Worm (Caenorhabditis elegans) whole organism, L2 larva: Measurements from ENCODE around the gene C48B4.8.

Source experiments
- C34F6.9 ChIP-seq: fragments of 150-350 bp; optimal IDR thresholded peaks from 2 replicates; lab custom pipeline; 2014; ENCODE audit warnings: missing biosample characterization, missing genetic modification characterization
- F13H6.1 ChIP-seq: sonication (generic microtip); optimal IDR thresholded peaks from 2 replicates; lab custom pipeline; 2016; ENCODE audit warnings: missing genetic modification characterization, missing compliant biosample characterization
- R02D3.7 ChIP-seq: fragments of 150-350 bp; optimal IDR thresholded peaks from 2 replicates; lab custom pipeline; 2014; ENCODE audit warnings: missing biosample characterization, missing genetic modification characterization
- Y55F3AM.14 ChIP-seq: fragments of 200-800 bp; sonication (Bioruptor generic); optimal IDR thresholded peaks from 2 replicates; lab custom pipeline; 2018; ENCODE audit warnings: mild to moderate bottlenecking, missing genetic modification characterization, missing compliant biosample characterization
- ZK546.5 ChIP-seq: sonication (generic microtip); optimal IDR thresholded peaks from 2 replicates; lab custom pipeline; 2017; ENCODE audit warnings: missing biosample characterization, missing genetic modification characterization
- alr-1 ChIP-seq: fragments of 150-350 bp; optimal IDR thresholded peaks from 2 replicates; lab custom pipeline; 2014; ENCODE audit warnings: missing biosample characterization, missing genetic modification characterization
- aly-2 ChIP-seq: fragments of 150-350 bp; optimal IDR thresholded peaks from 2 replicates; lab custom pipeline; 2014; ENCODE audit warnings: missing biosample characterization, missing genetic modification characterization
- ama-1 ChIP-seq: fragments of 150-350 bp; optimal IDR thresholded peaks from 2 replicates; lab custom pipeline; 2018; ENCODE audit warnings: inconsistent platforms
- blmp-1 ChIP-seq: sonication (generic microtip); optimal IDR thresholded peaks from 2 replicates; lab custom pipeline; 2017; ENCODE audit warnings: missing genetic modification characterization, mild to moderate bottlenecking, missing compliant biosample characterization, antibody characterized with exemption, moderate library complexity; ENCODE audit not compliant: insufficient read depth
- ceh-16 ChIP-seq: fragments of 150-350 bp; optimal IDR thresholded peaks from 2 replicates; lab custom pipeline; 2014; ENCODE audit warnings: missing biosample characterization, missing genetic modification characterization
- ceh-82 ChIP-seq: fragments of 150-350 bp; optimal IDR thresholded peaks from 2 replicates; lab custom pipeline; 2014; ENCODE audit warnings: missing biosample characterization, missing genetic modification characterization
- crh-2 ChIP-seq: sonication (generic microtip); optimal IDR thresholded peaks from 2 replicates; lab custom pipeline; 2017; ENCODE audit warnings: missing biosample characterization, missing genetic modification characterization
- dmd-4 ChIP-seq: sonication (generic microtip); optimal IDR thresholded peaks from 2 replicates; lab custom pipeline; 2017; ENCODE audit warnings: missing biosample characterization, missing genetic modification characterization
- egl-27 ChIP-seq: sonication (generic microtip); optimal IDR thresholded peaks from 3 replicates; lab custom pipeline; 2017; ENCODE audit warnings: missing biosample characterization, missing genetic modification reagents, missing genetic modification characterization
- elt-1 ChIP-seq: fragments of 150-350 bp; optimal IDR thresholded peaks from 2 replicates; lab custom pipeline; 2014; ENCODE audit warnings: missing biosample characterization, missing genetic modification characterization
- elt-3 ChIP-seq: sonication (generic microtip); optimal IDR thresholded peaks from 2 replicates; lab custom pipeline; 2017; ENCODE audit warnings: missing biosample characterization, missing genetic modification characterization
- fos-1 ChIP-seq: fragments of 150-350 bp; optimal IDR thresholded peaks from 2 replicates; lab custom pipeline; 2014; ENCODE audit warnings: missing biosample characterization, missing genetic modification characterization
- gmeb-1 ChIP-seq: fragments of 150-350 bp; optimal IDR thresholded peaks from 2 replicates; lab custom pipeline; 2014; ENCODE audit warnings: missing biosample characterization, missing genetic modification characterization
- lin-11 ChIP-seq: fragments of 150-350 bp; sonication (generic microtip); optimal IDR thresholded peaks from 2 replicates; lab custom pipeline; 2014; ENCODE audit warnings: missing biosample characterization, missing genetic modification characterization, inconsistent platforms, mixed read lengths
- lin-13 ChIP-seq: fragments of 150-350 bp; optimal IDR thresholded peaks from 2 replicates; lab custom pipeline; 2014; ENCODE audit warnings: missing biosample characterization, missing genetic modification reagents, missing genetic modification characterization
- lin-39 ChIP-seq: fragments of 150-350 bp; optimal IDR thresholded peaks from 2 replicates; lab custom pipeline; 2014; ENCODE audit warnings: missing biosample characterization, missing genetic modification reagents, missing genetic modification characterization
- lsy-2 ChIP-seq, 2 experiments: fragments of 150-350 bp in 1 of 2; sonication (generic microtip) in 1 of 2; optimal IDR thresholded peaks; 2 replicates each; lab custom pipeline; 2014 to 2017; ENCODE audit warnings: missing biosample characterization in 2 of 2, missing genetic modification characterization in 2 of 2
- mab-5 ChIP-seq: fragments of 150-350 bp; optimal IDR thresholded peaks from 2 replicates; lab custom pipeline; 2014; ENCODE audit warnings: missing biosample characterization, missing genetic modification characterization
- mbf-1 ChIP-seq: sonication (generic microtip); optimal IDR thresholded peaks from 2 replicates; lab custom pipeline; 2017; ENCODE audit warnings: missing biosample characterization, missing genetic modification characterization
- mdl-1 ChIP-seq, 2 experiments: fragments of 150-350 bp in 1 of 2; sonication (generic microtip) in 1 of 2; optimal IDR thresholded peaks; 2 replicates each; lab custom pipeline; 2017; ENCODE audit warnings: missing biosample characterization in 2 of 2, missing genetic modification characterization in 2 of 2
- nhr-10 ChIP-seq: sonication (generic microtip); optimal IDR thresholded peaks from 2 replicates; lab custom pipeline; 2017; ENCODE audit warnings: missing biosample characterization, missing genetic modification characterization
- nhr-11 ChIP-seq: fragments of 150-350 bp; optimal IDR thresholded peaks from 2 replicates; lab custom pipeline; 2014; ENCODE audit warnings: missing biosample characterization, missing genetic modification characterization
- nhr-12 ChIP-seq: fragments of 150-350 bp; optimal IDR thresholded peaks from 2 replicates; lab custom pipeline; 2014; ENCODE audit warnings: missing biosample characterization, missing genetic modification characterization
- nhr-129 ChIP-seq: fragments of 150-350 bp; optimal IDR thresholded peaks from 2 replicates; lab custom pipeline; 2014; ENCODE audit warnings: missing biosample characterization, missing genetic modification characterization
- nhr-21 ChIP-seq: fragments of 150-350 bp; optimal IDR thresholded peaks from 2 replicates; lab custom pipeline; 2014; ENCODE audit warnings: missing biosample characterization, missing genetic modification characterization
- nhr-23 ChIP-seq: fragments of 150-350 bp; optimal IDR thresholded peaks from 2 replicates; lab custom pipeline; 2014; ENCODE audit warnings: missing biosample characterization, missing genetic modification reagents, missing genetic modification characterization
- nhr-237 ChIP-seq: fragments of 150-350 bp; optimal IDR thresholded peaks from 2 replicates; lab custom pipeline; 2014; ENCODE audit warnings: missing biosample characterization, missing genetic modification characterization
- nhr-25 ChIP-seq: fragments of 150-350 bp; sonication (generic microtip); optimal IDR thresholded peaks from 3 replicates; lab custom pipeline; 2014; ENCODE audit warnings: missing biosample characterization, missing genetic modification characterization
- nhr-6 ChIP-seq: fragments of 150-350 bp; optimal IDR thresholded peaks from 2 replicates; lab custom pipeline; 2014; ENCODE audit warnings: missing biosample characterization, missing genetic modification characterization
- nhr-77 ChIP-seq: fragments of 150-350 bp; optimal IDR thresholded peaks from 2 replicates; lab custom pipeline; 2014; ENCODE audit warnings: missing biosample characterization, missing genetic modification characterization
- peb-1 ChIP-seq: fragments of 150-350 bp; optimal IDR thresholded peaks from 2 replicates; lab custom pipeline; 2014; ENCODE audit warnings: missing biosample characterization, missing genetic modification characterization
- sem-4 ChIP-seq: fragments of 150-350 bp; optimal IDR thresholded peaks from 2 replicates; lab custom pipeline; 2014; ENCODE audit warnings: missing biosample characterization, missing genetic modification reagents, missing genetic modification characterization
- skn-1 ChIP-seq: sonication (generic microtip); optimal IDR thresholded peaks from 2 replicates; lab custom pipeline; 2017; ENCODE audit warnings: missing biosample characterization, missing genetic modification characterization
- sma-3 ChIP-seq: sonication (generic microtip); optimal IDR thresholded peaks from 2 replicates; lab custom pipeline; 2016; ENCODE audit warnings: missing genetic modification reagents, missing genetic modification characterization, missing compliant biosample characterization
- sma-9 ChIP-seq, 2 experiments: fragments of 150-350 bp in 1 of 2; sonication (generic microtip) in 1 of 2; optimal IDR thresholded peaks; 2 replicates each; lab custom pipeline; 2014 to 2016; ENCODE audit warnings: missing genetic modification characterization in 2 of 2, mild to moderate bottlenecking in 1 of 2, missing biosample characterization in 1 of 2, missing compliant biosample characterization in 1 of 2, missing genetic modification reagents in 1 of 2, moderate library complexity in 1 of 2
- snpc-4 ChIP-seq: fragments of 150-350 bp; optimal IDR thresholded peaks from 2 replicates; lab custom pipeline; 2014; ENCODE audit warnings: missing biosample characterization, missing genetic modification characterization
- unc-39 ChIP-seq: fragments of 150-350 bp; optimal IDR thresholded peaks from 2 replicates; lab custom pipeline; 2014; ENCODE audit warnings: missing biosample characterization, missing genetic modification characterization
- unc-55 ChIP-seq: fragments of 150-350 bp; sonication (generic microtip); optimal IDR thresholded peaks from 3 replicates; lab custom pipeline; 2014; ENCODE audit warnings: missing biosample characterization, missing genetic modification reagents, missing genetic modification characterization
- unc-62 ChIP-seq: fragments of 150-350 bp; optimal IDR thresholded peaks from 2 replicates; lab custom pipeline; 2014; ENCODE audit warnings: missing biosample characterization, missing genetic modification reagents, missing genetic modification characterization
- zag-1 ChIP-seq: fragments of 150-350 bp; optimal IDR thresholded peaks from 2 replicates; lab custom pipeline; 2014; ENCODE audit warnings: missing biosample characterization, missing genetic modification characterization
- ztf-1 ChIP-seq: fragments of 200-800 bp; sonication (Bioruptor generic); conservative IDR thresholded peaks from 2 replicates; pipeline ENCODE4 v1.3.6; 2022; ENCODE audit warnings: missing genetic modification characterization, missing compliant biosample characterization
- ztf-11 ChIP-seq: sonication (generic microtip); optimal IDR thresholded peaks from 2 replicates; lab custom pipeline; 2017; ENCODE audit warnings: missing biosample characterization, missing genetic modification characterization
- ztf-4 ChIP-seq: fragments of 150-350 bp; optimal IDR thresholded peaks from 2 replicates; lab custom pipeline; 2014; ENCODE audit warnings: missing biosample characterization, missing genetic modification characterization

The C48B4.8 gene

DNA sequence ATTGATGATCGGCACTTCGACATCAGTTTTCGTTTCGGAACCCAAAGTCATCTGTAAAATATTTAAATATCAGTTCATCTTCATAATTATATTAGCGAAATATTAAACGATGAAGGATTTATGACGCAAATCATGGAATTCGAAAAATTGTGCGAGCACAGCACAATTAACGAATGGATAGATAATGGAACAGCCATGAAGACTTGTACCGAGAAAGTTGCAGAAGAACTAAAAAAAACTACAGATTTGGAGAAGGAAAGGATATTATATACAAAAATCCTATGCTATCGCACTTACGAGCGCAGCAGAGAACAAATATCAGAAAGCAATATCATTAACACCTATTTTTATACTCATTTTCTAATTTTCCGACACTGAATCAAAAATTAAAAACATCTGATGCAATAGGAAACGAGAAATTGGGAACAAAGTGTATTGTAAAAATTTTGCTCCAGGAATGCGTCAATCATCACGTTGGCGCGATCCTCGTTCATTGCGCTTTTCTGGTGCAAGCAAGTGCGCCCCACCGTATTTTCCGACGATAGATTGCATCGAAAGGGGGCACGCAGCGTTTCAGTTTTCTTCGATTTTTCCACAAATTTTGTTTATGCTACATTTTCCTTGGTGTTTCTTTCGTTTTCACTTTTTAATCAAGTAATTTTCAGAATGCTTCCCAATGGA lies 39.5 kb downstream of the C48B4.8 start, which contains the start of the genes clu-1 and prp-40:
Gene clu-1 (minus strand): TSS at position 51 of the 681 bp plus-strand sequence.
Gene prp-40 (plus strand): TSS at position 666 of the 681 bp plus-strand sequence.
- TF ChIP-seq lin-11 (tag; lab: Kevin White, UChicago) (peak; percentile 85), nhr-23 (tag; lab: Kevin White, UChicago) (no peak), skn-1 (tag; lab: Kevin White, UChicago) (no peak), unc-55 (GFP tag; lab: Kevin White, UChicago) (peak; percentile 94), nhr-11 (tag; lab: Kevin White, UChicago) (no peak), nhr-77 (tag; lab: Kevin White, UChicago) (no peak), ztf-11 (tag; lab: Kevin White, UChicago) (no peak), gmeb-1 (tag; lab: Kevin White, UChicago) (peak; percentile 89), Y55F3AM.14 (GFP tag; lab: Kevin White, UChicago) (no peak), dmd-4 (tag; lab: Kevin White, UChicago) (no peak), sma-9 (GFP tag; optimal IDR thresholded peaks at IDR 0.05; lab: Kevin White, UChicago) (peak; percentile 84), sma-9 (tag; optimal IDR thresholded peaks at IDR 0.05; lab: Kevin White, UChicago) (no peak), mab-5 (tag; lab: Kevin White, UChicago) (peak; percentile 89), mbf-1 (tag; lab: Kevin White, UChicago) (no peak), ama-1 (lab: Kevin White, UChicago) (peak; percentile 42), alr-1 (tag; lab: Kevin White, UChicago) (no peak), R02D3.7 (peak; percentile 15), nhr-237 (tag; lab: Kevin White, UChicago) (no peak), C34F6.9 (tag; lab: Kevin White, UChicago) (peak; percentile 98), nhr-21 (tag; lab: Kevin White, UChicago) (peak; percentile 84), nhr-10 (tag; lab: Kevin White, UChicago) (peak; percentile 73), crh-2 (tag; lab: Kevin White, UChicago) (peak; percentile 86), nhr-12 (tag; lab: Kevin White, UChicago) (no peak), unc-39 (tag; lab: Kevin White, UChicago) (no peak), zag-1 (tag; lab: Kevin White, UChicago) (peak; percentile 81), nhr-6 (tag; lab: Kevin White, UChicago) (peak; percentile 72), sma-3 (GFP tag; lab: Kevin White, UChicago) (peak; percentile 89), unc-62 (no peak), elt-1 (tag; lab: Kevin White, UChicago) (no peak), aly-2 (no peak), nhr-129 (tag; lab: Kevin White, UChicago) (peak; percentile 96), elt-3 (tag; lab: Kevin White, UChicago) (no peak), nhr-25 (tag; lab: Kevin White, UChicago) (peak; percentile 90), lin-13 (GFP tag; lab: Kevin White, UChicago) (peak; percentile 90), ceh-82 (tag; lab: Kevin White, UChicago) (peak; percentile 12), peb-1 (tag; lab: Kevin White, UChicago) (no peak), snpc-4 (tag; lab: Kevin White, UChicago) (peak; percentile 48), F13H6.1 (tag; lab: Kevin White, UChicago) (peak; percentile 91), ztf-4 (peak; percentile 50), mdl-1 (tag; optimal IDR thresholded peaks at IDR 0.05; lab: Kevin White, UChicago) (peak in 1 of 2 experiments; percentile 46), lin-39 (tag; lab: Kevin White, UChicago) (no peak), ceh-16 (tag; lab: Kevin White, UChicago) (peak; percentile 60), blmp-1 (tag; lab: Kevin White, UChicago) (peak; percentile 36), lsy-2 (tag; optimal IDR thresholded peaks at IDR 0.05; lab: Kevin White, UChicago) (peak; percentile 86 to 95), fos-1 (tag; lab: Kevin White, UChicago) (peak; percentile 73), ZK546.5 (peak; percentile 33), ztf-1 (no peak), egl-27 (tag; lab: Kevin White, UChicago) (no peak), sem-4 (tag; lab: Kevin White, UChicago) (peak; percentile 67)
